Worm (Caenorhabditis elegans) whole organism, young adult: ENCODE data around the gene skr-19.
A peak's percentile ranks its signal among the peaks of the same experiment; 100 is the strongest.

Experiments used
- B0336.3 ChIP-seq: fragments of 200-800 bp; sonication (Bioruptor generic); IDR thresholded peaks from 2 replicates; pipeline ENCODE4 v1.3.6; 2022; ENCODE audit warnings: missing genetic modification characterization, missing compliant biosample characterization
- C17E4.6 ChIP-seq: fragments of 200-800 bp; sonication (Bioruptor generic); IDR thresholded peaks from 2 replicates; pipeline ENCODE4 v1.3.6; 2022; ENCODE audit warnings: missing genetic modification reagents, missing genetic modification characterization, missing compliant biosample characterization
- D2030.7 ChIP-seq: fragments of 200-800 bp; sonication (Bioruptor generic); IDR thresholded peaks from 2 replicates; pipeline ENCODE4 v1.3.6; 2022; ENCODE audit warnings: missing genetic modification reagents, missing genetic modification characterization, missing compliant biosample characterization
- F23B12.7 ChIP-seq: sonication (generic microtip); optimal IDR thresholded peaks from 2 replicates; lab custom pipeline; 2017; ENCODE audit warnings: missing genetic modification characterization, mild to moderate bottlenecking, missing compliant biosample characterization, antibody characterized with exemption, moderate library complexity; ENCODE audit not compliant: insufficient read depth
- F39B2.1 ChIP-seq: fragments of 200-800 bp; sonication (Bioruptor generic); IDR thresholded peaks from 2 replicates; pipeline ENCODE4 v1.3.6; 2022; ENCODE audit warnings: missing genetic modification reagents, missing genetic modification characterization, missing compliant biosample characterization
- F49E8.2 ChIP-seq: sonication (generic microtip); optimal IDR thresholded peaks from 3 replicates; lab custom pipeline; 2017; ENCODE audit warnings: missing genetic modification characterization, mild to moderate bottlenecking, missing compliant biosample characterization, antibody characterized with exemption, moderate library complexity; ENCODE audit not compliant: insufficient read depth
- F52B5.7 ChIP-seq: sonication (generic microtip); optimal IDR thresholded peaks from 2 replicates; lab custom pipeline; 2016; ENCODE audit warnings: mild to moderate bottlenecking, missing genetic modification characterization, missing compliant biosample characterization
- T07F8.4 ChIP-seq: sonication (generic microtip); optimal IDR thresholded peaks from 2 replicates; lab custom pipeline; 2016; ENCODE audit warnings: mild to moderate bottlenecking, missing genetic modification characterization, moderate library complexity, missing compliant biosample characterization
- T26A5.8 ChIP-seq: sonication (generic microtip); optimal IDR thresholded peaks from 2 replicates; lab custom pipeline; 2016; ENCODE audit warnings: missing genetic modification characterization, missing compliant biosample characterization
- Y95B8A.8 ChIP-seq: fragments of 200-800 bp; sonication (Bioruptor generic); IDR thresholded peaks from 2 replicates; pipeline ENCODE4 v1.3.6; 2022; ENCODE audit warnings: missing genetic modification reagents, missing genetic modification characterization, missing compliant biosample characterization
- ama-1 ChIP-seq, 3 experiments: fragments of 150-350 bp in 1 of 3; sonication (generic microtip) in 2 of 3; optimal IDR thresholded peaks; 2 replicates each; lab custom pipeline; 2014 to 2018; ENCODE audit warnings: missing biosample characterization in 2 of 3, missing genetic modification characterization in 2 of 3, missing genetic modification reagents in 2 of 3
- aptf-2 ChIP-seq: fragments of 200-800 bp; sonication (Bioruptor generic); conservative IDR thresholded peaks from 2 replicates; pipeline ENCODE4 v1.3.6; 2022; ENCODE audit warnings: missing genetic modification reagents, missing genetic modification characterization, missing compliant biosample characterization
- aptf-3 ChIP-seq: fragments of 200-800 bp; sonication (Bioruptor generic); IDR thresholded peaks from 2 replicates; pipeline ENCODE4 v1.3.6; 2022; ENCODE audit warnings: missing genetic modification characterization, missing compliant biosample characterization
- attf-5 ChIP-seq: fragments of 200-800 bp; sonication (Bioruptor generic); optimal IDR thresholded peaks from 2 replicates; lab custom pipeline; 2018; ENCODE audit warnings: mild to moderate bottlenecking, missing genetic modification characterization, missing compliant biosample characterization
- ceh-27 ChIP-seq: fragments of 200-800 bp; sonication (Bioruptor generic); optimal IDR thresholded peaks from 2 replicates; lab custom pipeline; 2018; ENCODE audit warnings: mild to moderate bottlenecking, missing genetic modification characterization, moderate library complexity, missing compliant biosample characterization
- dox-1 ChIP-seq: fragments of 200-800 bp; sonication (Bioruptor generic); IDR thresholded peaks from 2 replicates; pipeline ENCODE4 v1.3.6; 2022; ENCODE audit warnings: missing genetic modification reagents, missing genetic modification characterization, missing compliant biosample characterization
- efl-1 ChIP-seq: fragments of 150-350 bp; optimal IDR thresholded peaks from 2 replicates; lab custom pipeline; 2014; ENCODE audit warnings: missing biosample characterization, missing genetic modification reagents, missing genetic modification characterization
- ets-4 ChIP-seq: fragments of 200-800 bp; sonication (Bioruptor generic); optimal IDR thresholded peaks from 2 replicates; lab custom pipeline; 2018; ENCODE audit warnings: mild to moderate bottlenecking, missing genetic modification characterization, missing compliant biosample characterization
- hsf-1 ChIP-seq: fragments of 200-800 bp; sonication (Bioruptor generic); IDR thresholded peaks from 2 replicates; pipeline ENCODE4 v1.3.6; 2022; ENCODE audit warnings: missing genetic modification reagents, missing genetic modification characterization, missing compliant biosample characterization
- let-526 ChIP-seq: fragments of 200-800 bp; sonication (Bioruptor generic); IDR thresholded peaks from 2 replicates; pipeline ENCODE4 v1.3.6; 2022; ENCODE audit warnings: missing genetic modification reagents, missing genetic modification characterization, missing compliant biosample characterization
- let-607 ChIP-seq, 2 experiments: fragments of 200-800 bp in 1 of 2; sonication (Bioruptor generic) in 1 of 2; sonication (generic microtip) in 1 of 2; optimal IDR thresholded peaks; 2 replicates each; lab custom pipeline; 2016 to 2018; ENCODE audit warnings: mild to moderate bottlenecking in 2 of 2, missing compliant biosample characterization in 2 of 2, missing genetic modification characterization in 2 of 2, moderate library complexity in 2 of 2, missing genotype in 1 of 2
- madf-10 ChIP-seq: sonication (generic microtip); optimal IDR thresholded peaks from 2 replicates; lab custom pipeline; 2016; ENCODE audit warnings: mild to moderate bottlenecking, missing genetic modification characterization, missing compliant biosample characterization
- madf-6 ChIP-seq: fragments of 200-800 bp; sonication (Bioruptor generic); IDR thresholded peaks from 2 replicates; pipeline ENCODE4 v1.3.6; 2022; ENCODE audit warnings: missing genetic modification reagents, missing genetic modification characterization, missing compliant biosample characterization
- madf-8 ChIP-seq: fragments of 200-800 bp; sonication (Bioruptor generic); conservative IDR thresholded peaks from 2 replicates; pipeline ENCODE4 v1.3.6; 2022; ENCODE audit warnings: missing genetic modification reagents, missing genetic modification characterization, missing compliant biosample characterization
- nfya-1 ChIP-seq: sonication (generic microtip); optimal IDR thresholded peaks from 2 replicates; lab custom pipeline; 2017; ENCODE audit warnings: antibody characterized with exemption, missing compliant biosample characterization, missing genetic modification characterization, borderline replicate concordance; ENCODE audit not compliant: insufficient read depth
- nhr-120 ChIP-seq: fragments of 200-800 bp; sonication (Bioruptor generic); IDR thresholded peaks from 2 replicates; pipeline ENCODE4 v1.3.6; 2022; ENCODE audit warnings: missing genetic modification characterization, missing compliant biosample characterization
- nhr-27 ChIP-seq: fragments of 200-800 bp; sonication (Bioruptor generic); optimal IDR thresholded peaks from 2 replicates; lab custom pipeline; 2018; ENCODE audit warnings: mild to moderate bottlenecking, missing genetic modification characterization, moderate library complexity, missing compliant biosample characterization
- nhr-80 ChIP-seq: sonication (generic microtip); optimal IDR thresholded peaks from 2 replicates; lab custom pipeline; 2016; ENCODE audit warnings: missing genetic modification characterization, missing compliant biosample characterization
- pha-4 ChIP-seq: fragments of 150-350 bp; sonication (generic microtip); optimal IDR thresholded peaks from 2 replicates; lab custom pipeline; 2014; ENCODE audit warnings: missing biosample characterization, missing genetic modification reagents, missing genetic modification characterization
- snpc-4 ChIP-seq, 5 experiments: fragments of 150-350 bp in 1 of 5; sonication (generic microtip) in 4 of 5; optimal IDR thresholded peaks; 2 replicates each; lab custom pipeline; 2014 to 2018; ENCODE audit warnings: missing genetic modification characterization in 5 of 5, missing biosample characterization in 3 of 5, antibody characterized with exemption in 2 of 5, mild to moderate bottlenecking in 2 of 5, missing compliant biosample characterization in 2 of 5, missing genotype in 2 of 5, moderate library complexity in 2 of 5, missing genetic modification reagents in 1 of 5
- tbp1 ChIP-seq: fragments of 200-800 bp; sonication (Bioruptor generic); optimal IDR thresholded peaks from 2 replicates; lab custom pipeline; 2018; ENCODE audit warnings: mild to moderate bottlenecking, missing genetic modification characterization, missing compliant biosample characterization
- tlf-1 ChIP-seq: fragments of 200-800 bp; sonication (Bioruptor generic); optimal IDR thresholded peaks from 2 replicates; lab custom pipeline; 2018; ENCODE audit warnings: mild to moderate bottlenecking, missing genetic modification characterization, missing compliant biosample characterization
- unc-62 ChIP-seq: fragments of 150-350 bp; optimal IDR thresholded peaks from 2 replicates; lab custom pipeline; 2014; ENCODE audit warnings: missing biosample characterization, missing genetic modification reagents, missing genetic modification characterization
- xnd-1 ChIP-seq: sonication (generic microtip); optimal IDR thresholded peaks from 2 replicates; lab custom pipeline; 2016; ENCODE audit warnings: missing genotype, missing genetic modification reagents, missing genetic modification characterization, missing compliant biosample characterization
- ztf-22 ChIP-seq: fragments of 200-800 bp; sonication (Bioruptor generic); optimal IDR thresholded peaks from 2 replicates; lab custom pipeline; 2018; ENCODE audit warnings: mild to moderate bottlenecking, missing genetic modification characterization, moderate library complexity, missing compliant biosample characterization
- ztf-25 ChIP-seq: fragments of 200-800 bp; sonication (Bioruptor generic); IDR thresholded peaks from 2 replicates; pipeline ENCODE4 v1.3.6; 2022; ENCODE audit warnings: missing genetic modification reagents, missing genetic modification characterization, missing compliant biosample characterization
- ztf-3 ChIP-seq: fragments of 200-800 bp; sonication (Bioruptor generic); optimal IDR thresholded peaks from 2 replicates; lab custom pipeline; 2018; ENCODE audit warnings: mild to moderate bottlenecking, missing genetic modification characterization, missing compliant biosample characterization

skr-19 gene

ce11 chrX:13257577-13257976 is 33.1 kb upstream of the skr-19 start, which contains the start of gene K08H2.10:
Gene K08H2.10, plus strand, starts transcription at chrX:13257806.
- no peak for TF ChIP-seq D2030.7
- TF ChIP-seq nfya-1, result no peak
- no peak for TF ChIP-seq snpc-4 (GFP tag; optimal IDR thresholded peaks at IDR 0.05; lab: Kevin White, UChicago)
- TF ChIP-seq snpc-4 (tag; optimal IDR thresholded peaks at IDR 0.05; lab: Kevin White, UChicago), result no peak
- TF ChIP-seq efl-1 (GFP tag; lab: Kevin White, UChicago), result no peak
- peak; percentile 93 for TF ChIP-seq nhr-80 (tag; lab: Kevin White, UChicago)
- peak; percentile 2 for TF ChIP-seq ztf-22 (GFP tag; lab: Kevin White, UChicago)
- TF ChIP-seq dox-1 (GFP tag; lab: Robert Waterston, UW), result no peak
- TF ChIP-seq let-526 (GFP tag; lab: Robert Waterston, UW), result no peak
- no peak for TF ChIP-seq C17E4.6 (GFP tag; lab: Robert Waterston, UW)
- no peak for TF ChIP-seq hsf-1 (GFP tag; lab: Robert Waterston, UW)
- TF ChIP-seq T26A5.8 (tag; lab: Kevin White, UChicago), result no peak
- no peak for TF ChIP-seq aptf-3 (GFP tag; lab: Robert Waterston, UW)
- peak; percentile 33 for TF ChIP-seq tbp1
- no peak for TF ChIP-seq Y95B8A.8 (GFP tag; lab: Robert Waterston, UW)
- TF ChIP-seq F49E8.2 (tag; lab: Kevin White, UChicago), result no peak
- no peak for TF ChIP-seq T07F8.4
- TF ChIP-seq nhr-27 (tag; lab: Kevin White, UChicago), result no peak
- no peak for TF ChIP-seq attf-5 (GFP tag; lab: Kevin White, UChicago)
- no peak for TF ChIP-seq pha-4
- TF ChIP-seq nhr-120 (GFP tag; lab: Robert Waterston, UW), result no peak
- TF ChIP-seq madf-8, result no peak
- no peak for TF ChIP-seq aptf-2 (GFP tag; lab: Robert Waterston, UW)
- peak in 1 of 2 experiments; percentile 30 for TF ChIP-seq let-607 (tag; optimal IDR thresholded peaks at IDR 0.05; lab: Kevin White, UChicago)
- no peak for TF ChIP-seq F39B2.1
- no peak for TF ChIP-seq ztf-25
- no peak for TF ChIP-seq ceh-27 (GFP tag; lab: Kevin White, UChicago)
- TF ChIP-seq unc-62 (GFP tag; lab: Kevin White, UChicago), result peak; percentile 21
- no peak for TF ChIP-seq madf-6 (GFP tag; lab: Robert Waterston, UW)
- TF ChIP-seq ets-4, result peak; percentile 68
- TF ChIP-seq B0336.3 (GFP tag; lab: Robert Waterston, UW), result no peak
- no peak for TF ChIP-seq ztf-3 (GFP tag; lab: Kevin White, UChicago)
- no peak for TF ChIP-seq tlf-1 (GFP tag; lab: Kevin White, UChicago)

DNA sequence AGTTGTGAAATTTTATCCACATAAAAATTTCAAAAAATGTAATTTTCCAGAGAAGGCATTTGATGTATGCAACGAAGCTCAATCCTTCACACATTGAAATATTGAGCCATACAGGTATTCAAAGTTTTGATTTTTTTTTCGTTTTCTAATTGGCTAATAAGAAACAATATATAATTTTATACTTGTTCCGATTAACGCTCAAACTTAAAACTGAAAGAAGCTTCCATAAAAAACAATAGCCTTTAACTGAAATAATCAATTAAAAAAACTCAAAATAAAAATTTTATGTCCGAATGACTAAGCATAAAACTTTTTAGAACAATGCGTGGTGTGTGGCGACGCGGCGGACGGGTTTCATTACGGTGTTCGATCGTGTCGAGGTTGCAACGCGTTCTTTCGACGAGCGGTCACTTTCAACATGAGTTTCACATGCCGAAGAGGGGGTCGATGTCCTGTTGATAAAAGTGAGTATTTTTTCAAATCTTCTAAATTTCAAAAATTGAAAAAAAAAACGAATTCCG is 27.5 kb upstream of the skr-19 start, which contains the start of gene nhr-32:
nhr-32 (plus strand) TSS at position 51 of the 521 bp plus-strand sequence.
- TF ChIP-seq madf-6 (GFP tag; lab: Robert Waterston, UW) (no peak), ama-1 (optimal IDR thresholded peaks at IDR 0.05; lab: Kevin White, UChicago) (no peak), ama-1 (GFP tag; optimal IDR thresholded peaks at IDR 0.05; lab: Kevin White, UChicago) (no peak), F52B5.7 (no peak), madf-10 (no peak), ceh-27 (GFP tag; lab: Kevin White, UChicago) (no peak), F23B12.7 (no peak), let-607 (tag; optimal IDR thresholded peaks at IDR 0.05; lab: Kevin White, UChicago) (no peak), xnd-1 (no peak), pha-4 (no peak), aptf-3 (GFP tag; lab: Robert Waterston, UW) (no peak), F49E8.2 (tag; lab: Kevin White, UChicago) (no peak)
